Worm (Caenorhabditis elegans) whole organism, early embryonic: ENCODE data around the gene ent-1.

Experiments used
- B0310.2 ChIP-seq: sonication (generic microtip); optimal IDR thresholded peaks from 2 replicates; lab custom pipeline; 2016; ENCODE audit warnings: mild to moderate bottlenecking, missing genetic modification characterization, missing compliant biosample characterization
- F13C5.2 ChIP-seq: sonication (generic microtip); optimal IDR thresholded peaks from 2 replicates; lab custom pipeline; 2017; ENCODE audit warnings: mild to moderate bottlenecking, missing genetic modification characterization, inconsistent platforms, missing compliant biosample characterization
- aly-1 ChIP-seq: sonication (generic microtip); optimal IDR thresholded peaks from 2 replicates; lab custom pipeline; 2016; ENCODE audit warnings: missing genetic modification characterization, missing compliant biosample characterization
- ama-1 ChIP-seq: fragments of 150-350 bp; optimal IDR thresholded peaks from 2 replicates; lab custom pipeline; 2014
- ceh-13 ChIP-seq: fragments of 200-800 bp; sonication (Bioruptor generic); optimal IDR thresholded peaks from 2 replicates; lab custom pipeline; 2018; ENCODE audit warnings: mild to moderate bottlenecking, missing genetic modification characterization, missing compliant biosample characterization
- ceh-36 ChIP-seq: sonication (generic microtip); optimal IDR thresholded peaks from 2 replicates; lab custom pipeline; 2016; ENCODE audit warnings: missing genetic modification characterization, inconsistent platforms, missing compliant biosample characterization
- ets-7 ChIP-seq: sonication (generic microtip); optimal IDR thresholded peaks from 2 replicates; lab custom pipeline; 2016; ENCODE audit warnings: missing genotype, missing genetic modification characterization, missing compliant biosample characterization
- flt-1 ChIP-seq: fragments of 200-800 bp; sonication (Bioruptor generic); IDR thresholded peaks from 2 replicates; pipeline ENCODE4 v1.3.6; 2022; ENCODE audit warnings: missing genetic modification characterization, missing compliant biosample characterization
- hmbx-1 ChIP-seq: sonication (generic microtip); optimal IDR thresholded peaks from 2 replicates; lab custom pipeline; 2016; ENCODE audit warnings: mild to moderate bottlenecking, missing genetic modification characterization, missing compliant biosample characterization
- hmg-4 ChIP-seq: fragments of 200-800 bp; sonication (Bioruptor generic); optimal IDR thresholded peaks from 2 replicates; lab custom pipeline; 2018; ENCODE audit warnings: mild to moderate bottlenecking, missing genetic modification characterization, missing compliant biosample characterization
- hnd-1 ChIP-seq: sonication (generic microtip); optimal IDR thresholded peaks from 2 replicates; lab custom pipeline; 2016; ENCODE audit warnings: missing genetic modification characterization, missing compliant biosample characterization
- pes-1 ChIP-seq: fragments of 200-800 bp; sonication (Bioruptor generic); IDR thresholded peaks from 2 replicates; pipeline ENCODE4 v1.3.6; 2022; ENCODE audit warnings: missing genetic modification reagents, missing genetic modification characterization, missing compliant biosample characterization
- scrt-1 ChIP-seq: fragments of 200-800 bp; sonication (Bioruptor generic); IDR thresholded peaks from 2 replicates; pipeline ENCODE4 v1.3.6; 2022; ENCODE audit warnings: missing genetic modification characterization, missing compliant biosample characterization
- sea-1 ChIP-seq: fragments of 200-800 bp; sonication (Bioruptor generic); conservative IDR thresholded peaks from 2 replicates; pipeline ENCODE4 v1.3.6; 2022; ENCODE audit warnings: missing genetic modification characterization, missing compliant biosample characterization
- tbx-11 ChIP-seq: fragments of 200-800 bp; sonication (Bioruptor generic); IDR thresholded peaks from 2 replicates; pipeline ENCODE4 v1.3.6; 2022; ENCODE audit warnings: missing genetic modification characterization, missing compliant biosample characterization
- tbx-37 ChIP-seq: fragments of 200-800 bp; sonication (Bioruptor generic); conservative IDR thresholded peaks from 2 replicates; pipeline ENCODE4 v1.3.6; 2022; ENCODE audit warnings: missing genetic modification reagents, missing genetic modification characterization, missing compliant biosample characterization
- tra-4 ChIP-seq: sonication (generic microtip); optimal IDR thresholded peaks from 2 replicates; lab custom pipeline; 2017; ENCODE audit warnings: missing genetic modification characterization, missing compliant biosample characterization

ent-1 gene

DNA sequence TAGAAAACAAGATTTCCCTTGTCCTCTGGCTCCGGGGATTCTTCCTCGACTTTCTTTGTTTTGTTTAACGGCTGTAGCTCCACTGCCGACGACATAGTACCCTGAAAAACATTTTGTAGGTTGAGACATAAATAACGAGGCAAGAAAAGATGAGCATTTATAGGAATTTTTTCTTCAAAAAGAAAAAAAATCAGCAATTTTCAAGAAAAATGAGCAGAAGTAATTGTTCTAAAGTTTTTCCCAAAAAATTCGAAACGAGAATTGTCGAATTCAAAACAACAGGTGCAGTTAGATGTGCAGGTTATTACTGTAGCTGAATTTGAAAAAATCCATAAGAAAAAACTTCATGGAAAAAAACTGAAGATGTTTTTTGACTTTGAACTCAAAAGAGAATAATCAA, at the start of gene ent-1:
ent-1 (minus strand) TSS at position 101 of the 400 bp plus-strand sequence.
- no peak for TF ChIP-seq sea-1 (GFP tag; lab: Robert Waterston, UW)
- no peak for TF ChIP-seq hnd-1 (tag; lab: Kevin White, UChicago)
- TF ChIP-seq flt-1: no peak
- TF ChIP-seq ama-1 (lab: Kevin White, UChicago): no peak
- no peak for TF ChIP-seq tra-4
- no peak for TF ChIP-seq hmbx-1 (tag; lab: Kevin White, UChicago)
- no peak for TF ChIP-seq B0310.2 (tag; lab: Kevin White, UChicago)
- no peak for TF ChIP-seq ceh-13 (GFP tag; lab: Kevin White, UChicago)
- TF ChIP-seq hmg-4 (GFP tag; lab: Kevin White, UChicago): no peak
- TF ChIP-seq aly-1: no peak

DNA sequence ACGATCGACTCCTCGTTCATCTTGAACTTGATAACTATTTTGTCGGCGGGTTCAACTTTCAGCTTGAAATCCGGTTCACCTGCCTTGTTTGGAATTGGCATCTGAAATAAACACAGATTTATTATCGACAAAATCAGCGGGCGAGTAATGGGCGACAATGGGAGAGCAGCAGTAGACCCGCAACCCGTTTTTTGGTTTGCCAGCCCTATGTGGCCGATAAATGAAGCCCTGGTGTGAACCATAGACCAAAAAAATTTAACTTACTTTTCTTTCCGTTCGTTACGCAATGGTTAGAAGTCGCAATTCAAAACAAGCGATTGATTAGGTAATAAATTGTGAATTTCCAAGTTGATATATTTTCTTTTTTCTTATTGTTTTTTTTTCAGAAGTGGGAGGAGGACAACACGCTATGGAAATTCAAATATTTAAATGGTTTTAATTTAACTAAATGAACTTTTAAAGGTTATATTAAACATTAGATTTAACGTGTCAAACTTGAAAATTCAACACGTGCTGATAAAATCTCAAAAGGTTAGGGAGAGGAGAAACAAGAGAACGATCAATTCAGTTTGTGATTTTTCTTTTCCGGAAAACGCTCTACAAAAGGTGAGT, 48.5 kb upstream of the ent-1 start, which contains the start of the genes T22B3.3 and alg-3:
T22B3.3 (minus strand) TSS at position 101 of the 612 bp plus-strand sequence.
alg-3 (plus strand) TSS at position 562 of the 612 bp plus-strand sequence.
- no peak for TF ChIP-seq hmg-4 (GFP tag; lab: Kevin White, UChicago)
- TF ChIP-seq tra-4: no peak
- TF ChIP-seq B0310.2 (tag; lab: Kevin White, UChicago): no peak

DNA sequence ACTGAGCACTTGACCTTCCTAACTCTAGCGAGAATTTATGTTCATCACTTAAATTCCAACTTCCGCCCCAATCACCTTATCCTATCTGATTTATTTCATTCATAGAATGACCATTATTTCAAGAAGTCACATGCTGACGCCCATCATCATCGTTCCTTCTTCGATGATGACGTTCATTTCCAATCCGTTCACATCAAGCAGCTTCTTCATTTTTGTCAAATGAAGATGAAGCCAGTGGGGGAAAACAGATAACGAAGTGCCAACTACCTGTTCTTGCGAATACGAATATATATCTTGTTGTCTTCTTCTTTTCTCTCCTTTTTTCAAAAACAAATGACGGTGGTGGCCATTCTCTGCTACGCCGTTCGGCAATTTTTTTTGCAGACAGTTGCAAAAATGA, 46.6 kb upstream of the ent-1 start:
- TF ChIP-seq ama-1 (lab: Kevin White, UChicago) (no peak), tra-4 (no peak)

DNA sequence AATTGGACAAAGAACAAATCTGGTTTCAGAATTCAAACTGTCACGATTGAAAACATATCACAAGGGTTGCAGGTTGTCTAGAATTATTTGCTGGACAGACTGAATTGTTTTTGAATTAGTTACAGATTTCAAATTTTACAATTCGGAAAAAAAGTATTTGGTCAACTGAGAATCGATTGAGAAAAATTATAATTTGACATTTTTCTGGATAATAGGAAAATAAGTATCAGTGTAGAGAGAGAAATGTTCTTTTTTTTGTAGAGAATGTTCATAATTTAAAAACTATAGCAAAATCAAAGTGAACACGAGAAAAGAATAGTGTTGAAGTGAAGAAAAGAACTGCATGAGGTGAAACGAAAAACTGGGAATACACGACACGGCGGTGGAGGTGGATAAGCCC, 45.5 kb upstream of the ent-1 start, which contains the start of gene dpy-20:
dpy-20 (minus strand) TSS at position 101 of the 400 bp plus-strand sequence.
- TF ChIP-seq F13C5.2 (tag; lab: Kevin White, UChicago) (no peak), ets-7 (no peak), ceh-13 (GFP tag; lab: Kevin White, UChicago) (no peak), hmg-4 (GFP tag; lab: Kevin White, UChicago) (no peak), B0310.2 (tag; lab: Kevin White, UChicago) (no peak), hmbx-1 (tag; lab: Kevin White, UChicago) (no peak), scrt-1 (GFP tag; lab: Robert Waterston, UW) (no peak), hnd-1 (tag; lab: Kevin White, UChicago) (no peak), tbx-37 (GFP tag; lab: Robert Waterston, UW) (no peak), ceh-36 (tag; lab: Kevin White, UChicago) (no peak)

DNA sequence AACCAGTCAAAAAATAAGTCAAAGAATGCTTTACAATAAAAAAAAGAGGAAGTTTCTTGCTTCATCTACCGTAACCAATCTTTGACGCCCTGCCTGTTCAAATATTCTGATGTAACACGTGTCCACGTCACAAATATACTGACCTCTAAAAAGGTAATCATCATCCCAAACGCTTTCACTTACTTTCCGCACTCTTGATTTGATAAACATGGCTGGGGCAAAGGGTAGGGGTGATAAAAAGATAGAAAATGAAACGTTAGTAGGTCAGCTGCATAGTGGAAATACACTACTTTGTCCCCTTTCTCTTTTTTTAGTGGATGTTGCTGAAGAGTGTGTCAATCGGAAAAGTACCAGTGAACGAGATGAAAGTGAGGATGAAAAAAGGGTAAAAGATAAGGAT, 44.8 kb upstream of the ent-1 start:
- TF ChIP-seq flt-1 (no peak), ama-1 (lab: Kevin White, UChicago) (no peak)

DNA sequence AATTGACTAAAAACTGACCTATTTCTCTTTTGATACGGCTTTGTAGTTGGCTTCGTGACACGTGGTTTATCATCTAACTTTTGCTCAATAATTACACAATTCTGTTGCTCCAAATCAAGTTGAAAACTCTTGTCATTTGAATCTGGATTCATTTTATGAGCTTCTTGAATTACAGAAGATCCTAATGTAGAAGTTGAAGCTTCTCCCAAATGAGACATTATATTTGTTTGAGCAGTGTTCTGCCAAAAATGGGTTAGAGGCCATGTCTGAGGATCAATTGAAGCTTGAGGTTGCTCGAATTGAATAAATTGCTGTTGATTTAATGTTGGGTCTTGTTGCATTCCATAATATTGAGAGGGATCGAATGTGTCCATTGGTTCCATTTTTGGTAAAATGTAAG, 42.2 kb upstream of the ent-1 start:
- TF ChIP-seq pes-1 (GFP tag; lab: Robert Waterston, UW) (no peak), scrt-1 (GFP tag; lab: Robert Waterston, UW) (no peak), B0310.2 (tag; lab: Kevin White, UChicago) (no peak), tbx-37 (GFP tag; lab: Robert Waterston, UW) (no peak), aly-1 (no peak), hmg-4 (GFP tag; lab: Kevin White, UChicago) (no peak), ets-7 (no peak), flt-1 (no peak), tbx-11 (GFP tag; lab: Robert Waterston, UW) (no peak), hmbx-1 (tag; lab: Kevin White, UChicago) (no peak), ceh-13 (GFP tag; lab: Kevin White, UChicago) (no peak), ama-1 (lab: Kevin White, UChicago) (no peak), F13C5.2 (tag; lab: Kevin White, UChicago) (no peak), tra-4 (no peak), ceh-36 (tag; lab: Kevin White, UChicago) (no peak), hnd-1 (tag; lab: Kevin White, UChicago) (no peak), sea-1 (GFP tag; lab: Robert Waterston, UW) (no peak)

DNA sequence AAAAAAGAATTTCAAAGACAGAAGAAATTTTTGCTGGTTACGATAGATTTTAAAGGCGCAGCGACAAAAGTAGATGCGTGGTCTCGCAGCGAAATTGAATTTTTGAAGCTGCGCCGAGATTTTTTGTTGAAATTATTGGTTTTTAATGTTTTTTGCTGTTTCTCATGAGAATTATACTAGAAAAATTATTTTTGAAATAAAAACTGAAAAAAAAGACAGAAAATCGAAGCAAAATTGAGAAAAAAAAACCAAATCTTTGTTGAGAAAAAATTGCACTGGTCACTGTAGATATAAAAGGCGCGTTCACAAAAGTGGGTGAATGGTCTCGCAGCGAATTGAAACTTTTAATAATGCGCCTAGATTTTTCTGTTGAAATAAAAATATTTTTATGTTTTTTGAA, 40.4 kb upstream of the ent-1 start:
- no peak for TF ChIP-seq F13C5.2 (tag; lab: Kevin White, UChicago)
- no peak for TF ChIP-seq sea-1 (GFP tag; lab: Robert Waterston, UW)
- no peak for TF ChIP-seq B0310.2 (tag; lab: Kevin White, UChicago)
- no peak for TF ChIP-seq tbx-11 (GFP tag; lab: Robert Waterston, UW)
- no peak for TF ChIP-seq ceh-13 (GFP tag; lab: Kevin White, UChicago)
- no peak for TF ChIP-seq tbx-37 (GFP tag; lab: Robert Waterston, UW)
- no peak for TF ChIP-seq ceh-36 (tag; lab: Kevin White, UChicago)
- TF ChIP-seq ama-1 (lab: Kevin White, UChicago): no peak
- no peak for TF ChIP-seq hnd-1 (tag; lab: Kevin White, UChicago)
- no peak for TF ChIP-seq aly-1
- no peak for TF ChIP-seq tra-4
- no peak for TF ChIP-seq flt-1
- no peak for TF ChIP-seq hmg-4 (GFP tag; lab: Kevin White, UChicago)
- no peak for TF ChIP-seq pes-1 (GFP tag; lab: Robert Waterston, UW)
- TF ChIP-seq hmbx-1 (tag; lab: Kevin White, UChicago): no peak

DNA sequence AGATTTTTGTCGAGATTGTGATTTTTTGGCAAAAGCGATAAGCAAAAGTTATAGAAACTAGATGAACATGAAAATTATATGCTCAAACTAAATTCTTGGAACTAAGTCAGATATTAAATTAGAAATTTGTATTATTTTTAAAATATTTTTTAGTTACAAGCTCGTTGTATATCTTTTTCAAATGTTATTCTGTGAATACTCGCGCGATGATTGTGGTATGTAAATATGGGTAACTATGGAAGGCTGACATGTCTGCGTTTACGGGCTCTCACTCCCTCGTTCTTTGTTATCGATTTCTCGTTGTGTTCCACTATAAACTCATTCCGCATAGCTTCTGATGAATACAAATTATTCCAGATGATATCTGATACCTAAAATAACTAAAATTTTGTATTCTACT, 38.9 kb upstream of the ent-1 start, which contains the start of gene ZK792.7:
ZK792.7 (plus strand) TSS at position 301 of the 400 bp plus-strand sequence.
- TF ChIP-seq scrt-1 (GFP tag; lab: Robert Waterston, UW) (no peak), pes-1 (GFP tag; lab: Robert Waterston, UW) (no peak), sea-1 (GFP tag; lab: Robert Waterston, UW) (no peak), tbx-11 (GFP tag; lab: Robert Waterston, UW) (no peak), aly-1 (no peak), hmbx-1 (tag; lab: Kevin White, UChicago) (no peak), flt-1 (no peak), tra-4 (no peak), hmg-4 (GFP tag; lab: Kevin White, UChicago) (no peak), tbx-37 (GFP tag; lab: Robert Waterston, UW) (no peak), B0310.2 (tag; lab: Kevin White, UChicago) (no peak), ceh-13 (GFP tag; lab: Kevin White, UChicago) (no peak), ama-1 (lab: Kevin White, UChicago) (no peak)
